Fruit fly (Drosophila melanogaster): ENCODE measurements around the gene CG13258.

The CG13258 gene

DNA sequence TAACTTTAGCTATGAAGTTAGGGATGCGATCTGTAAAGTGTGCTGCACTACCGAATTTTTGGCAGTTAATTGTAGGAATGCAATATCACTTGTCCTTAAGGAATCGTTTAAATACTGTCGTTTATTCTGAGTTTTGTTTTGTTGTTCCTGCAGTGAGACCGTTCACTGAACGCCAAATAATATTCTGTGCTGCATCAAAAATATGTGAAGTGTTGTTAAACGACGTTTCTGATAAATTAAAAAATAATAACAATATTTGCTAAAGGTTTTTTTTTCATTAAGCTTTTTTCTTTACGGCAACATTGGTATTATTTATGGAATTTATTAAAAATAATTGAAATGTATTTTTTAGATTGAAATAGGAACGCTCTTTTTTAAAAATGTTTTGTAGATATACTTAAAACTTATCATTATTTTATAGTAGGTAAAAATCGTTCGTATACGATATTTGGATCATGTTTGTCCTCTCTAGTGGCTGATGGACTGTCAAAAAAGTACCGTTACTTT, 10.0 kb upstream of the CG13258 start, which contains the start of gene GMF:
Gene GMF (minus strand): TSS at position 182 of the 507 bp plus-strand sequence.
- TF ChIP-seq foxo (GFP tag; optimal IDR thresholded peaks at IDR 0.05), result peak in 1 of 2 experiments; percentile 62
- no peak for TF ChIP-seq Abd-B (GFP tag; optimal IDR thresholded peaks at IDR 0.05)
- peak; percentile 51 for TF ChIP-seq Sp1 (GFP tag; optimal IDR thresholded peaks at IDR 0.05)
- TF ChIP-seq Rel (GFP tag; optimal IDR thresholded peaks at IDR 0.05), result no peak
- TF ChIP-seq Rel (tag; optimal IDR thresholded peaks at IDR 0.05), result peak; percentile 20
- TF ChIP-seq ey (GFP tag; optimal IDR thresholded peaks at IDR 0.05), result peak; percentile 19
- peak; percentile 67 for TF ChIP-seq Jra (GFP tag; optimal IDR thresholded peaks at IDR 0.05)
- TF ChIP-seq GATAd (GFP tag; optimal IDR thresholded peaks at IDR 0.05), result no peak
- peak; percentile 64 for TF ChIP-seq rgr (GFP tag; optimal IDR thresholded peaks at IDR 0.05)
- no peak for TF ChIP-seq Hr83 (GFP tag; optimal IDR thresholded peaks at IDR 0.05; ENCODE audit: poor library complexity, severe bottlenecking)
- TF ChIP-seq psq (GFP tag; optimal IDR thresholded peaks at IDR 0.05), result peak; percentile 21
- peak; percentile 57 for TF ChIP-seq woc (GFP tag; optimal IDR thresholded peaks at IDR 0.05)
- peak; percentile 30 for TF ChIP-seq HLH106 (tag; optimal IDR thresholded peaks at IDR 0.05)
- TF ChIP-seq dsf (GFP tag; optimal IDR thresholded peaks at IDR 0.05; ENCODE audit: borderline replicate concordance), result peak; percentile 23
- peak; percentile 58 for TF ChIP-seq Hnf4 (GFP tag; optimal IDR thresholded peaks at IDR 0.05)

DNA sequence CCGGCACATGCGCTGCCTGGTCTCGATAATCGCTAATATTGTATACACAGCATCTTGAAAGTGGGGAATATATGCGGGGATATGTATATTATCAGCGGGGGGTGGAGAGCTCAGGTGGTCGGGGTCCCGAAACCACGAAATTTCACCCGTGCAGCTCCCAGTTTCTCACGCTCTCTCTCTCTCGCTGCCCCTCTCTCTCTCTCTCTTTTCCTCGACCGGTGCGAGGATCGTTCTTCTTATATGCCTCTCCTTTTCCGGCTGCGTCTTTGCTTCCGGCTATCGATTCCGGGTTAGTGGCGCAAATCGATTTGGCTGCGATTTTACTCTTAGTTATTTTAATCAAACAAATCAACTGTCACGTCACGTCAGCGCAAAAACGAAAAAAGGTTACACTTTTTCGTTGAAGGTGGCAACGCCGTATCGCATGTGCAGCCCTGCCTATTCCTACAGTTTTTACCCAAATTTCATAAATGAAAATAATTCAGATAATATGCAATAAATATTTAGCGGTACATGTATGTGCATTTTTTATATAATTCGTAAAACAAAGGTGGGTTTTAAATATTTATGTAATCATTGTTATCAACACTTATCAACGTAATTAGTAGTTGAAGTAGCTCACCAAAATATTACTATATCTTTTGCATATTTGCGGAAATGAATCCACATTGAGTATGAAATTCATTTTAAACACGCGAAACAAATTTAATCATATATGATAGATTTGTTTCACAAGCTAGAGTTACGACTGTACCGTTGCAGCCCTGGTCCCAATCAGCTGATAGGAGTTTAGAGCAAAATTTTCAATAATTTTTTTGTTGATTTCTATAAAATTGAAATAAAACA, 6.9 kb upstream of the CG13258 start, which contains the start of the genes heix and CG17328:
Gene heix (minus strand): TSS at position 393 of the 846 bp plus-strand sequence.
Gene CG17328 (plus strand): TSS at position 478 of the 846 bp plus-strand sequence.
- TF ChIP-seq dl (GFP tag; optimal IDR thresholded peaks at IDR 0.05; ENCODE audit: insufficient read depth in 1 of 2, partially characterized antibody in 2 of 2) (no peak), Jra (GFP tag; optimal IDR thresholded peaks at IDR 0.05) (peak; percentile 20), sage (GFP tag; optimal IDR thresholded peaks at IDR 0.05) (no peak), usp (GFP tag; optimal IDR thresholded peaks at IDR 0.05) (no peak), HLH106 (tag; optimal IDR thresholded peaks at IDR 0.05) (peak; percentile 81), CG32264 (GFP tag; optimal IDR thresholded peaks at IDR 0.05) (no peak), Sp1 (GFP tag; optimal IDR thresholded peaks at IDR 0.05) (peak; percentile 74), CrebA (GFP tag; optimal IDR thresholded peaks at IDR 0.05; ENCODE audit: borderline replicate concordance) (no peak), Dfd (GFP tag; optimal IDR thresholded peaks at IDR 0.05) (no peak), sv (GFP tag; optimal IDR thresholded peaks at IDR 0.05) (peak; percentile 66), GATAd (GFP tag; optimal IDR thresholded peaks at IDR 0.05) (no peak), Rel (GFP tag; optimal IDR thresholded peaks at IDR 0.05) (no peak), Rel (tag; optimal IDR thresholded peaks at IDR 0.05) (peak; percentile 19), psq (GFP tag; optimal IDR thresholded peaks at IDR 0.05) (peak; percentile 59), OdsH (GFP tag; optimal IDR thresholded peaks at IDR 0.05) (peak; percentile 66), pan (optimal IDR thresholded peaks at IDR 0.05) (no peak), dsf (GFP tag; optimal IDR thresholded peaks at IDR 0.05; ENCODE audit: borderline replicate concordance) (peak; percentile 31), woc (GFP tag; optimal IDR thresholded peaks at IDR 0.05) (peak; percentile 83), rgr (GFP tag; optimal IDR thresholded peaks at IDR 0.05) (peak; percentile 74), Hnf4 (GFP tag; optimal IDR thresholded peaks at IDR 0.05) (peak; percentile 67), h (GFP tag; optimal IDR thresholded peaks at IDR 0.05) (no peak), foxo (GFP tag; optimal IDR thresholded peaks at IDR 0.05) (peak in 1 of 2 experiments; percentile 81), CG9705 (GFP tag; optimal IDR thresholded peaks at IDR 0.05) (peak; percentile 69), ey (GFP tag; optimal IDR thresholded peaks at IDR 0.05) (peak; percentile 66), N (GFP tag; optimal IDR thresholded peaks at IDR 0.05) (no peak), Dif (GFP tag; optimal IDR thresholded peaks at IDR 0.05; ENCODE audit: partially characterized antibody) (peak; percentile 6)

DNA sequence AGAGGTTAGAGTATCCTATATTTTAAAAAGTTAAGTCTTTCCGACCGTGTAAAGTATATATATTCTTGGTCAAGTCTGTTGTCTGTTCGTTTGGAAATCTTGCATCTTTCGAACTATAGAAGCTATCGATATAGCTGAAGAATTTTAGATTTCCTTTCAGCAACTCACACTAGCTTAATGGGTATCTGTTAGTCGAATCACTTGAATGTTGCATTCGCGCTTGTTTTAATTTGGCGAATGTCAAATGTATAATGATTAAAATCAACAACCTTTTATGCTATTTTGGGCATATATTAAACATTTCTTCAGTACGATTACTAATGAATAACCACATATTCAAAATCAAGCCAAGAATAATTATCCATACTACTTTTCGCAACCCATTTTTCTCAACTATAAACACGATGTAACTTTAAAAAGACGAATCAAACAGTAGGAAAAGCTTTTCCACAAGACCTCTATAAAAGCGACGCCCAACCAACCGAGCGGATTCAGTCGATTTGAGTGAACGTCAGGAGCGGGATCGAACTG, 943 bp upstream of the CG13258 start, which contains the start of gene Cyp303a1:
Gene Cyp303a1 (plus strand): TSS at position 481 of the 531 bp plus-strand sequence.
- TF ChIP-seq Hnf4 (GFP tag; optimal IDR thresholded peaks at IDR 0.05), result no peak
- TF ChIP-seq Rel (GFP tag; optimal IDR thresholded peaks at IDR 0.05), result no peak
- no peak for TF ChIP-seq Rel (tag; optimal IDR thresholded peaks at IDR 0.05)
- TF ChIP-seq br (GFP tag; optimal IDR thresholded peaks at IDR 0.05), result no peak
- no peak for TF ChIP-seq sv (GFP tag; optimal IDR thresholded peaks at IDR 0.05)
- TF ChIP-seq dsf (GFP tag; optimal IDR thresholded peaks at IDR 0.05; ENCODE audit: borderline replicate concordance), result no peak
- TF ChIP-seq CG32264 (GFP tag; optimal IDR thresholded peaks at IDR 0.05), result no peak
- TF ChIP-seq Dfd (GFP tag; optimal IDR thresholded peaks at IDR 0.05), result no peak
- TF ChIP-seq tai (GFP tag; optimal IDR thresholded peaks at IDR 0.05), result no peak
- TF ChIP-seq h (GFP tag; optimal IDR thresholded peaks at IDR 0.05), result no peak
- TF ChIP-seq rgr (GFP tag; optimal IDR thresholded peaks at IDR 0.05), result no peak
- no peak for TF ChIP-seq sage (GFP tag; optimal IDR thresholded peaks at IDR 0.05)
- TF ChIP-seq foxo (GFP tag; optimal IDR thresholded peaks at IDR 0.05), result no peak
- no peak for TF ChIP-seq usp (GFP tag; optimal IDR thresholded peaks at IDR 0.05)
- TF ChIP-seq fru (GFP tag; optimal IDR thresholded peaks at IDR 0.05), result no peak
- TF ChIP-seq psq (GFP tag; optimal IDR thresholded peaks at IDR 0.05), result no peak
- no peak for TF ChIP-seq HLH106 (tag; optimal IDR thresholded peaks at IDR 0.05)
- no peak for TF ChIP-seq jim (GFP tag; optimal IDR thresholded peaks at IDR 0.05)
